Fruit fly (Drosophila melanogaster): ENCODE data around the gene Root.
A peak's percentile ranks its signal among the peaks of the same experiment; 100 is the strongest.

Root gene

DNA sequence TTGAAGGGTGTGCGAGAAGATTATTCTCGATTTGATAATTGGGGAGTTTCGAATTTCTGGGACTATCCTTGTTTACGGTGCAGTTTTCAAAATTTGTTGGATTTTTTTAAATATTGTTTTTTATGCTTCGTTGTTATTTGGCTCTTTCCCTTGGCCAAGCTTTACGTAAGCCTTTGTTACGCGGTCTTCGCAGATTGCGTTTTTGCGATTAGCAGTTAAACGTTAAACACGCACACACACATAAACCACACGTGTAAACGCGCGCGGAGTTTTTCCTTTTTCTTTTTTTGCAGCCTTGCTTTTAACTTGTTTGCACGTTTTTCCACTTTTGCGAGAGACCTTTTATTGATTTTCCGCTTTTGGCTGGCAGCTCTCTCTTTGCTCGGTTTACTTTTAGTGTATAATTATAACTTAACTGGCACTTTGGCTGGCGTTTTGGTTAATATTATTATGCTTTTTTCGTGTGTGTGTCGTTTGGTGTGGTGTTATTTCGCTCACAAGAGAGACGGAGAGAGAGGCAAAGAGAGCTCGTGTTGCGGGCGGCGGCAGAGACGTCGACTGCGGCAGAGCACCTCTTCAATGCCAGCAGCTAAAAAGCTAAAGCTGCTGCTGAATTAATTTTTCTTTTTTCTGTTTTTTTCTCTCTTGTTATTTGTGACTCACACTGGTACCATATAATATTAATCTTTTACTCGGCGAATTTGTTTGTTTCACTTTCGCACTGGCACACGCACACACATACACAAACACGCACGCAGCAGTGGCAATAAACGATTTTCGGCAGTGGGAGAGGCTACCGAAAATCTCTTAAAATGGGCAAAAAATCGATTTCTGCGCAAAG lies 8.4 kb upstream of the Root start:
- TF ChIP-seq Blimp-1 (GFP tag; optimal IDR thresholded peaks at IDR 0.05) = peak; percentile 18
- peak; percentile 28 for TF ChIP-seq CG6854 (GFP tag; optimal IDR thresholded peaks at IDR 0.05)
- no peak for TF ChIP-seq CG31627 (GFP tag; optimal IDR thresholded peaks at IDR 0.05)
- no peak for TF ChIP-seq CG6163 (GFP tag; IDR thresholded peaks at IDR 0.05)
- peak; percentile 12 to 23 for TF ChIP-seq ss (GFP tag; optimal IDR thresholded peaks at IDR 0.05)
- peak; percentile 74 for TF ChIP-seq Eip78C (GFP tag)

DNA sequence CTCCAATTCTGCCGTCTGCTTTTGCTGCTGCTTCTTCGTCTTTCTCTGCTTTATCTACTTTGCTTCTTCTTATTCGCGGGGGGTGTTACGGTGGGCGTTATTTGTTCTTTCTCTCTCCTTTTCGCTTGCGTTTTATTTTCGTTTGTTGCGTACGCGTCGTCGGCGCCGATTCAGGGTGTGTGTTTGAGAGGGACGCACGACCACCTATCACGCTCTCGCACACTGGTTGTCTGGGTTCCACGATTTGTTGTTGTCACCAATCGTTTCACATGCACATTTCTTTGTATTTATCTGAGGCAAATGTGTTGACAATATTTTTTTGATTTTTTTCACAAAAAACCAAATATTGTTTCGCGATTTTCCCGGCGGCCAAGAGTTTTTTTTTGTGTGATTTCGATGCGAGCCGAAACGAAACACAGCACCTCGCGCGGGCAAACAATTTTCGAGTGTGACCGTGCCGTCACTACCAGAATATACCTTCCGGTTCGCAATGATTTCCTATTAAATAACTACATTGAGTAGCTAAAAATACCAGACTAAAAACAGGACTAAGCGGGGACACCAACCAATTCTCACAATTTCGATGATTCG lies 7.7 kb upstream of the Root start, which contains the start of gene Syx1A:
TSS of gene Syx1A (minus strand) at position 452 of the 591 bp plus-strand sequence.
- TF ChIP-seq CG6792 (GFP tag; optimal IDR thresholded peaks at IDR 0.05) (no peak), spab (GFP tag; optimal IDR thresholded peaks at IDR 0.05) (no peak), Smox (GFP tag; optimal IDR thresholded peaks at IDR 0.05) (no peak), CG6163 (GFP tag; IDR thresholded peaks at IDR 0.05) (no peak), Sox102F (GFP tag; optimal IDR thresholded peaks at IDR 0.05) (peak; percentile 2), pdm3 (GFP tag; optimal IDR thresholded peaks at IDR 0.05) (no peak), CG6276 (GFP tag; optimal IDR thresholded peaks at IDR 0.05) (peak; percentile 22), CG11294 (GFP tag; IDR thresholded peaks at IDR 0.05) (no peak), fkh (GFP tag; optimal IDR thresholded peaks at IDR 0.05) (peak; percentile 89), CG31627 (GFP tag; optimal IDR thresholded peaks at IDR 0.05) (no peak), lz (GFP tag; optimal IDR thresholded peaks at IDR 0.05) (no peak), Sox14 (GFP tag; optimal IDR thresholded peaks at IDR 0.05) (peak; percentile 47), dsx (GFP tag; optimal IDR thresholded peaks at IDR 0.05; ENCODE audit: poor library complexity, severe bottlenecking) (no peak), vri (GFP tag; optimal IDR thresholded peaks at IDR 0.05) (peak; percentile 21), Eip93F (GFP tag; optimal IDR thresholded peaks at IDR 0.05) (no peak), Blimp-1 (GFP tag; optimal IDR thresholded peaks at IDR 0.05) (no peak), achi (GFP tag; optimal IDR thresholded peaks at IDR 0.05) (no peak), Met (GFP tag; optimal IDR thresholded peaks at IDR 0.05) (no peak), CG1621 (tag; optimal IDR thresholded peaks at IDR 0.05) (no peak), esn (GFP tag; optimal IDR thresholded peaks at IDR 0.05) (peak; percentile 39), svp (GFP tag) (no peak), salr (GFP tag; optimal IDR thresholded peaks at IDR 0.05) (no peak), eg (GFP tag; IDR thresholded peaks at IDR 0.05) (no peak), CG8119 (GFP tag; IDR thresholded peaks at IDR 0.05) (no peak), CG11902 (GFP tag; optimal IDR thresholded peaks at IDR 0.05) (no peak), CG15336 (GFP tag; IDR thresholded peaks at IDR 0.05) (no peak), Ets96B (tag; optimal IDR thresholded peaks at IDR 0.05) (no peak), CG10669 (GFP tag; optimal IDR thresholded peaks at IDR 0.05) (no peak), Eip78C (GFP tag) (peak; percentile 23), CG16779 (tag; optimal IDR thresholded peaks at IDR 0.05) (peak; percentile 61), CG34406 (GFP tag; optimal IDR thresholded peaks at IDR 0.05) (peak; percentile 37), Gug (GFP tag; IDR thresholded peaks at IDR 0.05) (no peak), cyc (GFP tag; optimal IDR thresholded peaks at IDR 0.05) (no peak), CG3032 (tag; optimal IDR thresholded peaks at IDR 0.05) (no peak), Hr38 (GFP tag; optimal IDR thresholded peaks at IDR 0.05) (no peak), Eip75B (GFP tag; optimal IDR thresholded peaks at IDR 0.05) (peak; percentile 8), CG4318 (GFP tag; optimal IDR thresholded peaks at IDR 0.05) (no peak), dac (GFP tag; optimal IDR thresholded peaks at IDR 0.05) (no peak), acj6 (GFP tag; optimal IDR thresholded peaks at IDR 0.05) (no peak), CG8319 (GFP tag; optimal IDR thresholded peaks at IDR 0.05) (no peak), Hr4 (GFP tag; optimal IDR thresholded peaks at IDR 0.05) (no peak), CG11762 (GFP tag; optimal IDR thresholded peaks at IDR 0.05; ENCODE audit: insufficient read depth) (no peak), CG8632 (GFP tag; optimal IDR thresholded peaks at IDR 0.05) (no peak), net (GFP tag; optimal IDR thresholded peaks at IDR 0.05) (no peak), CG6854 (GFP tag; optimal IDR thresholded peaks at IDR 0.05) (peak; percentile 61), CG6808 (GFP tag; optimal IDR thresholded peaks at IDR 0.05) (peak; percentile 7), ss (GFP tag; optimal IDR thresholded peaks at IDR 0.05) (peak; percentile 18 to 34)

All from whole organism, prepupa.